Worm (Caenorhabditis elegans): ENCODE results near the gene mtrr-1.
A peak's percentile ranks its signal among the peaks of the same experiment; 100 is the strongest.

Gene mtrr-1

DNA sequence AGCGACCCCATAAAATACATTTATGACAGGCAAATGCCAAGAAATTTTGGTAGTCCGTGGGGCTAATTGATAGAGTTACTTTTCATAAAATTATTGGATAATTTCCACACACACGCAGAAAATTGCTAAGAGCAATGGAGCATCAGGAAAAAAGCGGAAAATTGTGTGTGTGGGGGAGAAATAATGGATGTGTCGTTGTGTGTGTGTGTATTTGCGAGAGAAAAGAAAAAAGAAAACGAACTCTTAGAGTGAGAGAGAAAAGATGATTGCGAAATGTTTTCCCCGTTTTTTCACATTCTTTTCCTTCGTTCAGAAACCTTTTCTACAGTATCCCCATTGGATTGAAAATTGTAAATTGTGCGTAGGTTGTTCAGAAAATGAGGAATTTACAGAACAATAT, 4.2 kb upstream of the mtrr-1 start:
- no peak for TF ChIP-seq ets-7 (tag; optimal IDR thresholded peaks at IDR 0.05)
- TF ChIP-seq B0310.2 (tag; optimal IDR thresholded peaks at IDR 0.05) = no peak
- no peak for TF ChIP-seq flt-1 (GFP tag; IDR thresholded peaks at IDR 0.05)
- no peak for TF ChIP-seq hnd-1 (tag; optimal IDR thresholded peaks at IDR 0.05)
- TF ChIP-seq pes-1 (GFP tag; IDR thresholded peaks at IDR 0.05) = no peak

- TF ChIP-seq B0310.2 (tag; optimal IDR thresholded peaks at IDR 0.05) = no peak
- TF ChIP-seq aly-1 (tag; optimal IDR thresholded peaks at IDR 0.05) = no peak
- TF ChIP-seq hnd-1 (tag; optimal IDR thresholded peaks at IDR 0.05) = no peak
- TF ChIP-seq tra-4 (tag; optimal IDR thresholded peaks at IDR 0.05) = no peak
- TF ChIP-seq ceh-36 (tag; optimal IDR thresholded peaks at IDR 0.05) = no peak
- no peak for TF ChIP-seq ama-1 (optimal IDR thresholded peaks at IDR 0.05)
- TF ChIP-seq hmbx-1 (tag; optimal IDR thresholded peaks at IDR 0.05) = no peak
- no peak for TF ChIP-seq tbx-11 (GFP tag; IDR thresholded peaks at IDR 0.05)
Observed at ce11 chrII:9282065-9282464, 3.7 kb upstream of the mtrr-1 start.

ce11 chrII:9282787-9283186, 3.0 kb upstream of the mtrr-1 start:
- TF ChIP-seq sea-1 (GFP tag; conservative IDR thresholded peaks at IDR 0.05) (0 out of 2 replicates have a peak, but pooled peaks have one; percentile 38), hmg-4 (GFP tag; optimal IDR thresholded peaks at IDR 0.05) (peak; percentile 90), F13C5.2 (tag; optimal IDR thresholded peaks at IDR 0.05) (peak; percentile 72), hnd-1 (tag; optimal IDR thresholded peaks at IDR 0.05) (no peak), pes-1 (GFP tag; IDR thresholded peaks at IDR 0.05) (no peak)

ce11 chrII:9283668-9284357, 2.0 kb upstream of the mtrr-1 start:
- TF ChIP-seq tbx-11 (GFP tag; IDR thresholded peaks at IDR 0.05) (0 out of 2 replicates have a peak, but pooled peaks have one; percentile 11), tbx-37 (GFP tag; conservative IDR thresholded peaks at IDR 0.05) (no peak), hmg-4 (GFP tag; optimal IDR thresholded peaks at IDR 0.05) (no peak), ceh-13 (GFP tag; optimal IDR thresholded peaks at IDR 0.05) (no peak), B0310.2 (tag; optimal IDR thresholded peaks at IDR 0.05) (no peak)

DNA sequence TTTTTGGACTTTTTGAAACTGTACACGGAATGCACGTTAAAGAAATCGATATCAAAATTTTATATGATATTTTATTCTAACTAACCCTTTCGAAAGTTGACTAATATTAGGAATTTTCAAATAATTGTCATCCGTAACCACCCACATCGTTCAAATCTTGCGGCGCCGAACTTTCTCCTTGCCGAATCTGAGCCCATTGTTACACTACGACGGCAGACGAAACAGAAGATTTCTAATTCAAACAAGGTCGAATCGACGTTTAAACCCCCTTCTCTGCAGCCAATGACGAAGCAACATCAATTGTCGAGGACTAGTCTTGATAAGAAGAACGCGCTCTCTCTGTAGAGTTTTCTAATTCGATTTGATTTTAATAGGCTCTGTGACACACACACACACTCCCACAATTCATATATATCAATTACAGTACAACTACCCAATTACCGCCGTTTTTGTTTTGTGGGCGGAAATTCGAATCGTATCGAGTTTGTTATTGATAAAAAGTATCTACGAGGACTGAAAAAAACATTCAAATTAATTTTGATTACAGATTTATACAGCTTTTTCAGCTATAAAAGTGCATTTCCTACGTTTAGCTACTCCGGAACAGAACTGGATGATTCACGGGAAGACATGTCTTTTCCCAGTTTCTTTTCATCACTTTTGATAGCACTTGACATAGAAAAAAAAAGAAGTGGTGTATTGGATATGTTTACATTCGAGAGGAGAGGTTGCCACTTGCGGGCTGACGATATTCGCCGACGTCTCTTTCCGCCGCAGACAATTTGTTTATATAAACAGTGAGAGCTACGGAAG, 1.2 kb upstream of the mtrr-1 start:
- TF ChIP-seq pes-1 (GFP tag; IDR thresholded peaks at IDR 0.05) = no peak
- TF ChIP-seq tbx-37 (GFP tag; conservative IDR thresholded peaks at IDR 0.05) = 0 out of 2 replicates have a peak, but pooled peaks have one; percentile 10
- no peak for TF ChIP-seq hmg-4 (GFP tag; optimal IDR thresholded peaks at IDR 0.05)
- TF ChIP-seq B0310.2 (tag; optimal IDR thresholded peaks at IDR 0.05) = no peak
- TF ChIP-seq sea-1 (GFP tag; conservative IDR thresholded peaks at IDR 0.05) = 0 out of 2 replicates have a peak, but pooled peaks have one; percentile 6
- no peak for TF ChIP-seq flt-1 (GFP tag; IDR thresholded peaks at IDR 0.05)
- TF ChIP-seq ama-1 (optimal IDR thresholded peaks at IDR 0.05) = no peak
- TF ChIP-seq ceh-13 (GFP tag; optimal IDR thresholded peaks at IDR 0.05) = no peak
- TF ChIP-seq ets-7 (tag; optimal IDR thresholded peaks at IDR 0.05) = no peak
- no peak for TF ChIP-seq F13C5.2 (tag; optimal IDR thresholded peaks at IDR 0.05)

DNA sequence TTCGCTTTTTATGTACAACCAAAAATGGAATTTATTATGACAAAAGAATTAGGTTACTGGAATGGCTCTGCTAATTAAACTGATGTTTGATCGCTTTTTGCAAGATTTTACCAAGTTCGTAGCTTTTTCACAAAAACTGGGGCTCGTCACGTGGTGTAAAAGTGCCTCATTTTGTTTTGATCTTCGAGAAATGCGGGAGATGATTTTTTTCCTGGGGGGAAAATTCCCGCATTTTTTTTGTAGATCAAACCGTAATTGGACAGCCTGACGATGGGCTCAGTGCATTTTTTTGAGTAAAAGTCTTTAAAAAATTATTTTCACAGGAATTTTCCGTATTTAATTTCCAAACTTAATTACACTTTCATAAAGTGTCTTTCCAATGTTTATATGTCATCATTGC, 3.4 kb downstream of the mtrr-1 start:
- no peak for TF ChIP-seq hmbx-1 (tag; optimal IDR thresholded peaks at IDR 0.05)

DNA sequence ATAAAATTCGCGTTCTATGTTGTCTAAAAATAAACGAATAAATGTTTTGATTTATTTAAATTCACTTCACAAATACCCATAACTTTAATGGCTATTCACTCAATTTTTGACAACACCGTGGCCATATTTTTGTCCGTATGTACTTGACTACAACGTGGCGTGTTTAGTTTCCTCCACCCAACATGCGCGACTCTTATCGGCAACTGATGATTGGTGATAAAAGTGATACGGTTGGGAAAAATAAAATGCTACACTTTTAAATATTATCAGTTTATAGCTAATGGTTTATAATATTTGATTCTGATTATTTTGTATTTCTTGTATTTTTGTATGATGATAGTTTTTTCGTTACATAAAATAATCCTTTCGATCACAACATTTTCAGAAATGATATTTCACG, 5.9 kb downstream of the mtrr-1 start, which contains the start of gene acs-7:
acs-7 (plus strand) TSS at position 386 of the 400 bp plus-strand sequence.
- TF ChIP-seq aly-1 (tag; optimal IDR thresholded peaks at IDR 0.05) (no peak), scrt-1 (GFP tag; IDR thresholded peaks at IDR 0.05) (no peak), tbx-37 (GFP tag; conservative IDR thresholded peaks at IDR 0.05) (no peak), pes-1 (GFP tag; IDR thresholded peaks at IDR 0.05) (no peak), ceh-13 (GFP tag; optimal IDR thresholded peaks at IDR 0.05) (no peak), ceh-36 (tag; optimal IDR thresholded peaks at IDR 0.05) (no peak), ama-1 (optimal IDR thresholded peaks at IDR 0.05) (no peak), B0310.2 (tag; optimal IDR thresholded peaks at IDR 0.05) (no peak), hnd-1 (tag; optimal IDR thresholded peaks at IDR 0.05) (no peak), tra-4 (tag; optimal IDR thresholded peaks at IDR 0.05) (no peak)

DNA sequence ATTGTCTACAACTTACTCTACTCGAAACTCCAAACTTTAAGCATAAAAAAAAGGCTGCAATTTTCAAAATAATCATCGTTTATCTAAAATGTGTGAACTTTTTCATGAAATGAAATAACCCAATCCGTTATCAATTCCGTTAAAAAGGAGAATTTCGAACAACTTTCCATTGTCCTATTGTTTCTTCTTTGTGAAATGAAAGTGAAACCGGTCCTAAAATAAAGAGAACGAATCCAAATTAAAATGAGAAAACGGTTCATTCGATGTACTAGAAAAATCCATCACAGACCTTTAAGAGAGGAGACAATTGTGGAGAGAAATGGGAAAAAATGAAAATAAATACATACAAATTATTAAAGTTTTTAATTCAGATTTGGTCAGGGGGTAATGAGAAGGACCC, 9.9 kb downstream of the mtrr-1 start, which contains the start of gene C01G6.9:
C01G6.9 (minus strand) TSS at position 141 of the 400 bp plus-strand sequence.
- TF ChIP-seq tbx-37 (GFP tag; conservative IDR thresholded peaks at IDR 0.05) (no peak), B0310.2 (tag; optimal IDR thresholded peaks at IDR 0.05) (no peak), ceh-13 (GFP tag; optimal IDR thresholded peaks at IDR 0.05) (no peak), ceh-36 (tag; optimal IDR thresholded peaks at IDR 0.05) (no peak), F13C5.2 (tag; optimal IDR thresholded peaks at IDR 0.05) (no peak), sea-1 (GFP tag; conservative IDR thresholded peaks at IDR 0.05) (no peak), pes-1 (GFP tag; IDR thresholded peaks at IDR 0.05) (no peak), aly-1 (tag; optimal IDR thresholded peaks at IDR 0.05) (no peak), tbx-11 (GFP tag; IDR thresholded peaks at IDR 0.05) (no peak), hmbx-1 (tag; optimal IDR thresholded peaks at IDR 0.05) (no peak), flt-1 (GFP tag; IDR thresholded peaks at IDR 0.05) (no peak), hnd-1 (tag; optimal IDR thresholded peaks at IDR 0.05) (no peak)

All from whole organism, early embryonic.